Worm (Caenorhabditis elegans) whole organism, L4/young adult: Measurements from ENCODE around the gene ZK1240.5.

ENCODE experiments used
- W03F9.2 ChIP-seq: fragments of 150-350 bp; optimal IDR thresholded peaks from 2 replicates; lab custom pipeline; 2014; ENCODE audit warnings: missing biosample characterization, missing genetic modification characterization
- him-1 ChIP-seq: sonication (generic microtip); optimal IDR thresholded peaks from 2 replicates; lab custom pipeline; 2016; ENCODE audit warnings: missing genotype, missing genetic modification reagents, missing genetic modification characterization, missing compliant biosample characterization

DNA sequence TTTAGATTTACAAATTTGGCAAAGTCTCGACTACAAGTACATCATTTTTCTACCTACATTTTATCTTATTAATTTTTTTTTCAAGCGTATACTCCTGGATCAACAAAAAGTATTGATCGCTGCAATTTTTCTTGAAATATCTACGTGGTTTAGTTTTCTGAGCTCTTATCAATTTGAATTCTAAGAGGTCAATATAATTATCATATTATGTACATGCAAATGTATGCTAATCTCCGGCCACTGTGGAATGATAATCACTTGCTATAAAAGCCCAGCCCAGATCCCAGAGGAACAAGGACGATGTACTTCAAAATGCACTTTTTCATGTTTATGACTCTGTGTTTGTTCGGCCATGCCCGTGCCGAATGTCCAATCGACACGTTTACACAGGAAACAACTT lies 39.1 kb upstream of the ZK1240.5 start, which contains the start of gene F43C11.1:
- TF ChIP-seq him-1 (tag; lab: Kevin White, UChicago), result no peak
- TF ChIP-seq W03F9.2 (tag; lab: Kevin White, UChicago), result no peak
